Worm (Caenorhabditis elegans): ENCODE measurements around the gene Y44F5A.1.

ce11 chrIII:4247571-4247970 is at the start of gene Y44F5A.1:
- TF ChIP-seq W03F9.2 (tag; optimal IDR thresholded peaks at IDR 0.05) (no peak), him-1 (tag; optimal IDR thresholded peaks at IDR 0.05) (no peak)

Measured in whole organism, L4/young adult.